Fruit fly (Drosophila melanogaster) whole organism, embryonic: ENCODE results near the gene cv-c.

Source experiments
- Antp ChIP-seq: fragments of 200-800 bp; sonication (Bioruptor generic); optimal IDR thresholded peaks from 3 replicates; lab custom pipeline; 2016; ENCODE audit warnings: missing biosample characterization, missing genetic modification characterization
- BtbVII ChIP-seq: fragments of 200-800 bp; sonication (Bioruptor generic); optimal IDR thresholded peaks from 3 replicates; lab custom pipeline; 2017; ENCODE audit warnings: missing biosample characterization, mild to moderate bottlenecking, missing genetic modification characterization
- CG10147 ChIP-seq: fragments of 200-800 bp; sonication (Bioruptor generic); optimal IDR thresholded peaks from 2 replicates; lab custom pipeline; 2019; ENCODE audit warnings: missing biosample characterization, mild to moderate bottlenecking, missing genetic modification characterization, moderate library complexity
- CG11696 ChIP-seq: fragments of 200-800 bp; sonication (Bioruptor generic); IDR thresholded peaks from 2 replicates; pipeline ENCODE4 v1.3.6; 2022; ENCODE audit warnings: missing biosample characterization, missing genetic modification characterization
- CG13123 ChIP-seq: fragments of 200-800 bp; sonication (Bioruptor generic); optimal IDR thresholded peaks from 2 replicates; lab custom pipeline; 2016; ENCODE audit warnings: missing biosample characterization, missing genetic modification characterization
- CG13296 ChIP-seq: fragments of 200-800 bp; sonication (Bioruptor generic); optimal IDR thresholded peaks from 3 replicates; lab custom pipeline; 2018; ENCODE audit warnings: missing biosample characterization, mild to moderate bottlenecking, missing genetic modification characterization
- CG13424 ChIP-seq: fragments of 200-800 bp; sonication (Bioruptor generic); optimal IDR thresholded peaks from 2 replicates; lab custom pipeline; 2019; ENCODE audit warnings: missing biosample characterization, mild to moderate bottlenecking, missing genetic modification characterization, moderate library complexity
- CG14667 ChIP-seq: fragments of 200-800 bp; sonication (Bioruptor generic); IDR thresholded peaks from 2 replicates; pipeline ENCODE4 v1.3.6; 2022; ENCODE audit warnings: missing biosample characterization, missing genetic modification characterization
- CG15269 ChIP-seq: fragments of 200-800 bp; sonication (Bioruptor generic); optimal IDR thresholded peaks from 2 replicates; lab custom pipeline; 2018; ENCODE audit warnings: missing biosample characterization, mild to moderate bottlenecking, missing genetic modification characterization, moderate library complexity
- CG1647 ChIP-seq: fragments of 200-800 bp; sonication (Bioruptor generic); optimal IDR thresholded peaks from 3 replicates; lab custom pipeline; 2016; ENCODE audit warnings: missing biosample characterization, missing genetic modification characterization
- CG16779 ChIP-seq: fragments of 200-800 bp; sonication (Bioruptor generic); IDR thresholded peaks from 2 replicates; pipeline ENCODE4 v1.3.6; 2022; ENCODE audit warnings: missing biosample characterization, missing genetic modification characterization
- CG17328 ChIP-seq: fragments of 200-800 bp; sonication (Bioruptor generic); IDR thresholded peaks from 2 replicates; pipeline ENCODE4 v1.3.6; 2022; ENCODE audit warnings: missing biosample characterization, missing genetic modification characterization
- CG17385 ChIP-seq: fragments of 200-800 bp; sonication (Bioruptor generic); optimal IDR thresholded peaks from 3 replicates; lab custom pipeline; 2018; ENCODE audit warnings: missing biosample characterization, mild to moderate bottlenecking, missing genetic modification characterization
- CG17912 ChIP-seq: fragments of 200-800 bp; sonication (Bioruptor generic); optimal IDR thresholded peaks from 2 replicates; lab custom pipeline; 2018; ENCODE audit warnings: missing biosample characterization, mild to moderate bottlenecking, missing genetic modification characterization
- CG1792 ChIP-seq: fragments of 200-800 bp; sonication (Bioruptor generic); optimal IDR thresholded peaks from 2 replicates; lab custom pipeline; 2016; ENCODE audit warnings: missing biosample characterization, missing genetic modification characterization
- CG18011 ChIP-seq: fragments of 200-800 bp; sonication (Bioruptor generic); optimal IDR thresholded peaks from 2 replicates; lab custom pipeline; 2017; ENCODE audit warnings: missing biosample characterization, missing genetic modification characterization, mild to moderate bottlenecking, moderate library complexity, missing genotype
- CG18476 ChIP-seq: fragments of 200-800 bp; sonication (Bioruptor generic); optimal IDR thresholded peaks from 2 replicates; lab custom pipeline; 2016; ENCODE audit warnings: missing biosample characterization, mild to moderate bottlenecking, missing genetic modification characterization
- CG2129 ChIP-seq: fragments of 200-800 bp; sonication (Bioruptor generic); IDR thresholded peaks from 2 replicates; pipeline ENCODE4 v1.3.6; 2022; ENCODE audit warnings: missing biosample characterization, missing genetic modification characterization; ENCODE audit not compliant: partially characterized antibody
- CG30020 ChIP-seq: fragments of 200-800 bp; optimal IDR thresholded peaks from 2 replicates; lab custom pipeline; 2019; ENCODE audit warnings: missing biosample characterization, mild to moderate bottlenecking, missing genetic modification characterization, moderate library complexity
- CG34376 ChIP-seq: fragments of 200-800 bp; sonication (Bioruptor generic); optimal IDR thresholded peaks from 2 replicates; lab custom pipeline; 2018; ENCODE audit warnings: missing biosample characterization, mild to moderate bottlenecking, missing genetic modification characterization
- CG4282 ChIP-seq: fragments of 200-800 bp; sonication (Bioruptor generic); optimal IDR thresholded peaks from 2 replicates; lab custom pipeline; 2016; ENCODE audit warnings: missing biosample characterization, missing genetic modification characterization
- CG4424 ChIP-seq: fragments of 200-800 bp; sonication (Bioruptor generic); optimal IDR thresholded peaks from 3 replicates; lab custom pipeline; 2016; ENCODE audit warnings: missing biosample characterization, missing genetic modification characterization
- CG4707 ChIP-seq: fragments of 200-800 bp; sonication (Bioruptor generic); optimal IDR thresholded peaks from 2 replicates; lab custom pipeline; 2018; ENCODE audit warnings: missing biosample characterization, mild to moderate bottlenecking, missing genetic modification characterization, moderate library complexity
- CG7372 ChIP-seq: fragments of 200-800 bp; sonication (Bioruptor generic); IDR thresholded peaks from 2 replicates; pipeline ENCODE4 v1.3.6; 2022; ENCODE audit warnings: missing biosample characterization, missing genetic modification characterization
- CG7786 ChIP-seq: fragments of 200-800 bp; sonication (Bioruptor generic); optimal IDR thresholded peaks from 2 replicates; lab custom pipeline; 2016; ENCODE audit warnings: missing biosample characterization, missing genetic modification characterization
- CG8089 ChIP-seq: fragments of 200-800 bp; sonication (Bioruptor generic); optimal IDR thresholded peaks from 3 replicates; lab custom pipeline; 2016; ENCODE audit warnings: missing biosample characterization, missing genetic modification characterization
- CG9817 ChIP-seq: fragments of 200-800 bp; sonication (Bioruptor generic); optimal IDR thresholded peaks from 2 replicates; lab custom pipeline; 2018; ENCODE audit warnings: missing biosample characterization, mild to moderate bottlenecking, missing genetic modification characterization, moderate library complexity
- Chrac-16 ChIP-seq: fragments of 200-800 bp; sonication (Bioruptor generic); optimal IDR thresholded peaks from 3 replicates; lab custom pipeline; 2016; ENCODE audit warnings: missing biosample characterization, missing genetic modification characterization
- Hey ChIP-seq: fragments of 200-800 bp; sonication (Bioruptor generic); optimal IDR thresholded peaks from 3 replicates; lab custom pipeline; 2018; ENCODE audit warnings: missing biosample characterization, mild to moderate bottlenecking, missing genetic modification characterization
- Oli ChIP-seq: fragments of 200-800 bp; sonication (Bioruptor generic); optimal IDR thresholded peaks from 2 replicates; lab custom pipeline; 2018; ENCODE audit warnings: missing biosample characterization, mild to moderate bottlenecking, missing genetic modification characterization, moderate library complexity
- Stat92E ChIP-seq, 3 experiments: fragments of >200 bp in 2 of 3; fragments of 200-800 bp in 1 of 3; sonication (Bioruptor generic) in 1 of 3; optimal IDR thresholded peaks; 2 replicates each; lab custom pipeline; 2017 to 2019; ENCODE audit warnings: missing biosample characterization in 3 of 3, missing genetic modification characterization in 3 of 3, mild to moderate bottlenecking in 1 of 3, moderate library complexity in 1 of 3
- ara ChIP-seq: fragments of 200-800 bp; sonication (Bioruptor generic); IDR thresholded peaks from 2 replicates; pipeline ENCODE4 v1.3.6; 2022; ENCODE audit warnings: missing biosample characterization, missing genetic modification characterization
- cato ChIP-seq: fragments of 200-800 bp; sonication (Bioruptor generic); optimal IDR thresholded peaks from 2 replicates; lab custom pipeline; 2016; ENCODE audit warnings: missing biosample characterization, missing genetic modification characterization, borderline replicate concordance
- crc ChIP-seq: fragments of 200-800 bp; sonication (Bioruptor generic); optimal IDR thresholded peaks from 2 replicates; lab custom pipeline; 2016; ENCODE audit warnings: missing biosample characterization, missing genetic modification characterization
- dati ChIP-seq: fragments of 200-800 bp; sonication (Bioruptor generic); IDR thresholded peaks from 2 replicates; pipeline ENCODE4 v1.3.6; 2022; ENCODE audit warnings: missing biosample characterization, missing genetic modification characterization
- exex ChIP-seq: fragments of 200-800 bp; sonication (Bioruptor generic); optimal IDR thresholded peaks from 4 replicates; lab custom pipeline; 2018; ENCODE audit warnings: missing biosample characterization, mild to moderate bottlenecking, missing genetic modification characterization, moderate library complexity
- fd64A ChIP-seq: fragments of 200-800 bp; sonication (Bioruptor generic); optimal IDR thresholded peaks from 3 replicates; lab custom pipeline; 2018; ENCODE audit warnings: missing biosample characterization, mild to moderate bottlenecking, missing genetic modification characterization
- fd96Cb ChIP-seq: fragments of 200-800 bp; sonication (Bioruptor generic); optimal IDR thresholded peaks from 2 replicates; lab custom pipeline; 2018; ENCODE audit warnings: missing biosample characterization, mild to moderate bottlenecking, missing genetic modification characterization, moderate library complexity
- fru ChIP-seq: fragments of >200 bp; optimal IDR thresholded peaks from 2 replicates; lab custom pipeline; 2017
- grau ChIP-seq: fragments of 200-800 bp; optimal IDR thresholded peaks from 3 replicates; lab custom pipeline; 2019; ENCODE audit warnings: missing biosample characterization, mild to moderate bottlenecking, missing genetic modification characterization, moderate library complexity
- h ChIP-seq: fragments of >200 bp; optimal IDR thresholded peaks from 2 replicates; lab custom pipeline; 2017
- hth ChIP-seq: fragments of >200 bp; optimal IDR thresholded peaks from 2 replicates; lab custom pipeline; 2017; ENCODE audit warnings: inconsistent platforms
- phol ChIP-seq: fragments of 200-800 bp; sonication (Bioruptor generic); optimal IDR thresholded peaks from 3 replicates; lab custom pipeline; 2018; ENCODE audit warnings: missing biosample characterization, mild to moderate bottlenecking, missing genetic modification characterization, moderate library complexity
- row ChIP-seq: fragments of 200-800 bp; sonication (Bioruptor generic); IDR thresholded peaks from 3 replicates; pipeline ENCODE4 v1.3.6; 2022; ENCODE audit warnings: missing biosample characterization, missing genetic modification characterization
- run ChIP-seq: fragments of 200-800 bp; sonication (Bioruptor generic); optimal IDR thresholded peaks from 3 replicates; lab custom pipeline; 2018; ENCODE audit warnings: missing biosample characterization, mild to moderate bottlenecking, missing genetic modification characterization
- sc ChIP-seq, 3 experiments: fragments of >200 bp in 2 of 3; fragments of 200-800 bp in 1 of 3; sonication (Bioruptor generic) in 1 of 3; optimal IDR thresholded peaks; 2 replicates in 2 of 3; 3 replicates in 1 of 3; lab custom pipeline; 2017; ENCODE audit warnings: mild to moderate bottlenecking in 1 of 3, missing biosample characterization in 1 of 3, missing genetic modification characterization in 1 of 3, missing genetic modification reagents in 1 of 3
- sens-2 ChIP-seq: fragments of 200-800 bp; sonication (Bioruptor generic); IDR thresholded peaks from 2 replicates; pipeline ENCODE4 v1.3.6; 2022; ENCODE audit warnings: missing biosample characterization, missing genetic modification characterization
- stc ChIP-seq: fragments of 200-800 bp; sonication (Bioruptor generic); IDR thresholded peaks from 2 replicates; pipeline ENCODE4 v1.3.6; 2022; ENCODE audit warnings: missing biosample characterization, missing genetic modification characterization
- tgo ChIP-seq: fragments of 200-800 bp; sonication (Bioruptor generic); IDR thresholded peaks from 3 replicates; pipeline ENCODE4 v1.3.6; 2022; ENCODE audit warnings: missing biosample characterization, missing genetic modification characterization
- vfl ChIP-seq: fragments of 200-800 bp; sonication (Bioruptor generic); optimal IDR thresholded peaks from 2 replicates; lab custom pipeline; 2016; ENCODE audit warnings: missing biosample characterization, missing genetic modification characterization
- wdn ChIP-seq: fragments of 200-800 bp; sonication (Bioruptor generic); IDR thresholded peaks from 2 replicates; pipeline ENCODE4 v1.3.6; 2022; ENCODE audit warnings: missing biosample characterization, missing genetic modification characterization
- zfh2 ChIP-seq: fragments of 200-800 bp; sonication (Bioruptor generic); optimal IDR thresholded peaks from 2 replicates; lab custom pipeline; 2016; ENCODE audit warnings: missing biosample characterization, missing genetic modification characterization

The cv-c gene

dm6 chr3R:14387840-14388239 is 93.7 kb downstream of the cv-c start (continued):
- peak; percentile 11 for TF ChIP-seq grau (tag; lab: Kevin White, UChicago)
- no peak for TF ChIP-seq CG13123
- no peak for TF ChIP-seq stc (GFP tag; lab: Robert Waterston, UW)
- TF ChIP-seq CG7372, result no peak
- TF ChIP-seq sens-2, result no peak
- no peak for TF ChIP-seq CG7786 (GFP tag; lab: Kevin White, UChicago)
- TF ChIP-seq CG11696, result no peak
- TF ChIP-seq CG14667 (GFP tag; lab: Robert Waterston, UW), result no peak
- TF ChIP-seq exex (tag; lab: Kevin White, UChicago), result no peak
- TF ChIP-seq CG18476 (GFP tag; lab: Kevin White, UChicago), result no peak
- no peak for TF ChIP-seq crc (GFP tag; lab: Kevin White, UChicago)
- no peak for TF ChIP-seq BtbVII (GFP tag; lab: Kevin White, UChicago)
- no peak for TF ChIP-seq vfl
- peak; percentile 25 for TF ChIP-seq phol (tag; lab: Kevin White, UChicago)
- no peak for TF ChIP-seq Stat92E (GFP tag; optimal IDR thresholded peaks at IDR 0.05; lab: Kevin White, UChicago)
- no peak for TF ChIP-seq CG13296 (GFP tag; lab: Kevin White, UChicago)
- TF ChIP-seq fd96Cb (tag; lab: Kevin White, UChicago), result no peak
- no peak for TF ChIP-seq CG18011 (GFP tag; lab: Kevin White, UChicago)
- no peak for TF ChIP-seq CG17912 (GFP tag; lab: Kevin White, UChicago)
- no peak for TF ChIP-seq CG17328 (GFP tag; lab: Robert Waterston, UW)
- TF ChIP-seq h (lab: Kevin White, UChicago), result no peak
- peak; percentile 44; the same call in 2 of the 3 replicates for TF ChIP-seq tgo (GFP tag; lab: Robert Waterston, UW)
- peak; percentile 26 for TF ChIP-seq CG13424 (tag; lab: Kevin White, UChicago)
- TF ChIP-seq dati (GFP tag; lab: Robert Waterston, UW), result no peak
- TF ChIP-seq CG1647 (GFP tag; lab: Kevin White, UChicago), result no peak
- no peak for TF ChIP-seq CG4707 (GFP tag; lab: Kevin White, UChicago)
- no peak for TF ChIP-seq CG10147 (GFP tag; lab: Kevin White, UChicago)
- TF ChIP-seq Hey, result no peak
- TF ChIP-seq CG1792 (GFP tag; lab: Kevin White, UChicago), result no peak
- TF ChIP-seq CG30020 (tag; lab: Kevin White, UChicago), result no peak
- no peak for TF ChIP-seq CG34376 (GFP tag; lab: Kevin White, UChicago)
- no peak for TF ChIP-seq CG4282 (GFP tag; lab: Kevin White, UChicago)
- no peak for TF ChIP-seq cato (GFP tag; lab: Kevin White, UChicago)
- TF ChIP-seq CG9817 (tag; lab: Kevin White, UChicago), result no peak
- no peak for TF ChIP-seq run (tag; lab: Kevin White, UChicago)
- TF ChIP-seq Antp (GFP tag; lab: Kevin White, UChicago), result no peak
- TF ChIP-seq fru (lab: Kevin White, UChicago), result no peak
- TF ChIP-seq fd64A (GFP tag; lab: Kevin White, UChicago), result no peak
- TF ChIP-seq zfh2 (GFP tag; lab: Kevin White, UChicago), result no peak
- no peak for TF ChIP-seq wdn (GFP tag; lab: Robert Waterston, UW)
- no peak for TF ChIP-seq sc (optimal IDR thresholded peaks at IDR 0.05; lab: Kevin White, UChicago)
- no peak for TF ChIP-seq sc (GFP tag; optimal IDR thresholded peaks at IDR 0.05; lab: Kevin White, UChicago)
- TF ChIP-seq CG16779 (GFP tag; lab: Robert Waterston, UW), result no peak
- peak; percentile 52; the same call in 1 of the 2 replicates for TF ChIP-seq ara
- TF ChIP-seq CG2129 (GFP tag; lab: Robert Waterston, UW), result no peak
- TF ChIP-seq CG4424, result peak; percentile 21
- peak; percentile 13 for TF ChIP-seq Oli (tag; lab: Kevin White, UChicago)
- no peak for TF ChIP-seq Chrac-16 (GFP tag; lab: Kevin White, UChicago)
- TF ChIP-seq CG17385 (GFP tag; lab: Kevin White, UChicago), result no peak
- TF ChIP-seq row, result peak; percentile 57
- TF ChIP-seq hth (lab: Kevin White, UChicago), result no peak
- TF ChIP-seq CG8089, result no peak
- TF ChIP-seq CG15269 (tag; lab: Kevin White, UChicago), result peak; percentile 10
